Fruit fly (Drosophila melanogaster) whole organism, embryonic: ENCODE measurements around the gene SNRPG.

Experiments
- Antp ChIP-seq: fragments of 200-800 bp; sonication (Bioruptor generic); optimal IDR thresholded peaks from 3 replicates; lab custom pipeline; 2016; ENCODE audit warnings: missing biosample characterization, missing genetic modification characterization
- Atf-2 ChIP-seq: fragments of 200-800 bp; sonication (Bioruptor generic); optimal IDR thresholded peaks from 2 replicates; lab custom pipeline; 2016; ENCODE audit warnings: missing biosample characterization, missing genetic modification characterization
- CG12219 ChIP-seq: fragments of 200-800 bp; sonication (Bioruptor generic); optimal IDR thresholded peaks from 3 replicates; lab custom pipeline; 2018; ENCODE audit warnings: missing biosample characterization, mild to moderate bottlenecking, missing genetic modification characterization
- CG14860 ChIP-seq: fragments of 200-800 bp; sonication (Bioruptor generic); IDR thresholded peaks from 3 replicates; pipeline ENCODE4 v1.3.6; 2022; ENCODE audit warnings: missing biosample characterization, missing genetic modification characterization; ENCODE audit not compliant: partially characterized antibody
- CG15011 ChIP-seq: fragments of 200-800 bp; sonication (Bioruptor generic); optimal IDR thresholded peaks from 3 replicates; lab custom pipeline; 2018; ENCODE audit warnings: missing biosample characterization, mild to moderate bottlenecking, missing genetic modification characterization
- CG15514 ChIP-seq: fragments of 200-800 bp; sonication (Bioruptor generic); optimal IDR thresholded peaks from 3 replicates; lab custom pipeline; 2017; ENCODE audit warnings: missing biosample characterization, missing genetic modification characterization, mild to moderate bottlenecking, moderate library complexity, missing genetic modification reagents
- CG1602 ChIP-seq: fragments of 200-800 bp; sonication (Bioruptor generic); optimal IDR thresholded peaks from 3 replicates; lab custom pipeline; 2016; ENCODE audit warnings: missing biosample characterization, missing genetic modification characterization
- CG16815 ChIP-seq: fragments of 200-800 bp; sonication (Bioruptor generic); optimal IDR thresholded peaks from 3 replicates; lab custom pipeline; 2017; ENCODE audit warnings: missing biosample characterization, mild to moderate bottlenecking, missing genetic modification characterization
- CG17186 ChIP-seq: fragments of 200-800 bp; sonication (Bioruptor generic); optimal IDR thresholded peaks from 3 replicates; lab custom pipeline; 2017; ENCODE audit warnings: missing biosample characterization, missing genetic modification reagents, missing genetic modification characterization
- CG18619 ChIP-seq: fragments of 200-800 bp; sonication (Bioruptor generic); optimal IDR thresholded peaks from 3 replicates; lab custom pipeline; 2017; ENCODE audit warnings: missing biosample characterization, mild to moderate bottlenecking, missing genetic modification characterization
- CG2889 ChIP-seq: fragments of 200-800 bp; sonication (Bioruptor generic); IDR thresholded peaks from 3 replicates; pipeline ENCODE4 v1.3.6; 2022; ENCODE audit warnings: missing biosample characterization, missing genetic modification characterization
- CG3726 ChIP-seq: fragments of 200-800 bp; sonication (Bioruptor generic); IDR thresholded peaks from 3 replicates; pipeline ENCODE4, ENCODE4 v1.3.6; 2022; ENCODE audit warnings: missing biosample characterization, missing genetic modification characterization
- CG3847 ChIP-seq: fragments of 200-800 bp; sonication (Bioruptor generic); IDR thresholded peaks from 2 replicates; pipeline ENCODE4 v1.3.6; 2022; ENCODE audit warnings: missing biosample characterization, missing genetic modification characterization
- CG42726 ChIP-seq: fragments of 200-800 bp; sonication (Bioruptor generic); IDR thresholded peaks from 2 replicates; pipeline ENCODE4 v1.3.6; 2022; ENCODE audit warnings: missing biosample characterization, missing genetic modification characterization; ENCODE audit not compliant: partially characterized antibody
- CG4617 ChIP-seq: fragments of 200-800 bp; sonication (Bioruptor generic); optimal IDR thresholded peaks from 3 replicates; lab custom pipeline; 2016; ENCODE audit warnings: missing biosample characterization, missing genetic modification characterization, borderline replicate concordance
- CG4730 ChIP-seq: fragments of 200-800 bp; sonication (Bioruptor generic); IDR thresholded peaks from 2 replicates; pipeline ENCODE4 v1.3.6; 2022; ENCODE audit warnings: missing biosample characterization, missing genetic modification characterization
- CG7271 ChIP-seq: fragments of 200-800 bp; sonication (Bioruptor generic); optimal IDR thresholded peaks from 2 replicates; lab custom pipeline; 2018; ENCODE audit warnings: missing biosample characterization, mild to moderate bottlenecking, missing genetic modification characterization, moderate library complexity
- CG7786 ChIP-seq: fragments of 200-800 bp; sonication (Bioruptor generic); optimal IDR thresholded peaks from 2 replicates; lab custom pipeline; 2016; ENCODE audit warnings: missing biosample characterization, missing genetic modification characterization
- CG8290 ChIP-seq, 3 experiments: fragments of 200-800 bp; sonication (Bioruptor generic); optimal IDR thresholded peaks; 2 replicates each; lab custom pipeline; 2016 to 2019; ENCODE audit warnings: missing biosample characterization in 3 of 3, missing genetic modification characterization in 3 of 3, mild to moderate bottlenecking in 2 of 3, moderate library complexity in 1 of 3
- CG9609 ChIP-seq: fragments of 200-800 bp; sonication (Bioruptor generic); optimal IDR thresholded peaks from 3 replicates; lab custom pipeline; 2016; ENCODE audit warnings: missing biosample characterization, missing genetic modification characterization
- CG9817 ChIP-seq: fragments of 200-800 bp; sonication (Bioruptor generic); optimal IDR thresholded peaks from 2 replicates; lab custom pipeline; 2018; ENCODE audit warnings: missing biosample characterization, mild to moderate bottlenecking, missing genetic modification characterization, moderate library complexity
- CG9876 ChIP-seq: fragments of 200-800 bp; sonication (Bioruptor generic); optimal IDR thresholded peaks from 2 replicates; lab custom pipeline; 2016; ENCODE audit warnings: missing biosample characterization, missing genetic modification characterization
- CTCF ChIP-seq: fragments of 200-800 bp; sonication (Bioruptor generic); optimal IDR thresholded peaks from 2 replicates; lab custom pipeline; 2017; ENCODE audit warnings: missing biosample characterization, mild to moderate bottlenecking, missing genetic modification characterization, moderate library complexity
- CkIIα-i1 ChIP-seq: fragments of 200-800 bp; sonication (Bioruptor generic); IDR thresholded peaks from 2 replicates; pipeline ENCODE4 v1.3.6; 2022; ENCODE audit warnings: missing biosample characterization, missing genetic modification characterization
- Dfd ChIP-seq, 2 experiments: fragments of >200 bp; optimal IDR thresholded peaks; 2 replicates each; lab custom pipeline; 2017; ENCODE audit warnings: missing biosample characterization in 2 of 2, missing genetic modification characterization in 2 of 2
- Fer3 ChIP-seq: fragments of 200-800 bp; sonication (Bioruptor generic); optimal IDR thresholded peaks from 2 replicates; lab custom pipeline; 2018; ENCODE audit warnings: missing biosample characterization, mild to moderate bottlenecking, missing genetic modification characterization, moderate library complexity
- Gug ChIP-seq: fragments of 200-800 bp; sonication (Bioruptor generic); IDR thresholded peaks from 4 replicates; pipeline ENCODE4 v1.3.6; 2022; ENCODE audit warnings: missing biosample characterization, missing genetic modification characterization
- H2.0 ChIP-seq: fragments of 200-800 bp; sonication (Bioruptor generic); IDR thresholded peaks from 2 replicates; pipeline ENCODE4 v1.3.6; 2022; ENCODE audit warnings: missing biosample characterization, missing genetic modification characterization
- Hr51 ChIP-seq, 2 experiments: fragments of 200-800 bp; sonication (Bioruptor generic); optimal IDR thresholded peaks; 2 replicates in 1 of 2; 3 replicates in 1 of 2; lab custom pipeline; 2016 to 2018; ENCODE audit warnings: missing biosample characterization in 2 of 2, missing genetic modification characterization in 2 of 2, mild to moderate bottlenecking in 1 of 2, moderate library complexity in 1 of 2
- Jarid2 ChIP-seq: fragments of 200-800 bp; sonication (Bioruptor generic); optimal IDR thresholded peaks from 3 replicates; lab custom pipeline; 2017; ENCODE audit warnings: mild to moderate bottlenecking, missing biosample characterization, missing genetic modification reagents, missing genetic modification characterization
- Nf-YB ChIP-seq: fragments of 200-800 bp; sonication (Bioruptor generic); optimal IDR thresholded peaks from 3 replicates; lab custom pipeline; 2019; ENCODE audit warnings: missing biosample characterization, mild to moderate bottlenecking, missing genetic modification characterization, moderate library complexity
- Nf-YC ChIP-seq: fragments of 200-800 bp; optimal IDR thresholded peaks from 3 replicates; lab custom pipeline; 2019; ENCODE audit warnings: missing biosample characterization, mild to moderate bottlenecking, missing genetic modification characterization, moderate library complexity
- Xrp1 ChIP-seq: fragments of 200-800 bp; sonication (Bioruptor generic); IDR thresholded peaks from 2 replicates; pipeline ENCODE4 v1.3.6; 2022; ENCODE audit warnings: missing biosample characterization, missing genetic modification characterization
- bsh ChIP-seq, 2 experiments: fragments of 200-800 bp; sonication (Bioruptor generic); optimal IDR thresholded peaks; 2 replicates each; lab custom pipeline; 2017 to 2018; ENCODE audit warnings: mild to moderate bottlenecking in 2 of 2, missing biosample characterization in 2 of 2, missing genetic modification characterization in 2 of 2, moderate library complexity in 1 of 2
- crol ChIP-seq: fragments of 200-800 bp; sonication (Bioruptor generic); IDR thresholded peaks from 2 replicates; pipeline ENCODE4 v1.3.6; 2022; ENCODE audit warnings: missing biosample characterization, missing genetic modification characterization
- dmrt99B ChIP-seq: fragments of 200-800 bp; sonication (Bioruptor generic); optimal IDR thresholded peaks from 2 replicates; lab custom pipeline; 2018; ENCODE audit warnings: missing biosample characterization, mild to moderate bottlenecking, missing genetic modification characterization, moderate library complexity
- dysf ChIP-seq: fragments of 200-800 bp; sonication (Bioruptor generic); IDR thresholded peaks from 3 replicates; pipeline ENCODE4 v1.3.6; 2022; ENCODE audit warnings: missing biosample characterization, missing genetic modification characterization
- eyg ChIP-seq: fragments of 200-800 bp; sonication (Bioruptor generic); optimal IDR thresholded peaks from 3 replicates; lab custom pipeline; 2016; ENCODE audit warnings: missing biosample characterization, missing genetic modification characterization
- fd102C ChIP-seq: fragments of 200-800 bp; sonication (Bioruptor generic); optimal IDR thresholded peaks from 2 replicates; lab custom pipeline; 2018; ENCODE audit warnings: missing biosample characterization, mild to moderate bottlenecking, missing genetic modification characterization, moderate library complexity
- ftz-f1 ChIP-seq: fragments of 200-800 bp; sonication (Bioruptor generic); optimal IDR thresholded peaks from 2 replicates; lab custom pipeline; 2016; ENCODE audit warnings: missing biosample characterization, missing genetic modification characterization
- gce ChIP-seq: fragments of 200-800 bp; sonication (Bioruptor generic); IDR thresholded peaks from 3 replicates; pipeline ENCODE4 v1.3.6; 2022; ENCODE audit warnings: missing biosample characterization, missing genetic modification characterization
- h ChIP-seq: fragments of >200 bp; optimal IDR thresholded peaks from 2 replicates; lab custom pipeline; 2017
- her ChIP-seq: fragments of 200-800 bp; sonication (Bioruptor generic); optimal IDR thresholded peaks from 2 replicates; lab custom pipeline; 2016; ENCODE audit warnings: missing biosample characterization, missing genetic modification characterization
- hth ChIP-seq: fragments of >200 bp; optimal IDR thresholded peaks from 2 replicates; lab custom pipeline; 2017; ENCODE audit warnings: inconsistent platforms
- pan ChIP-seq, 4 experiments: fragments of >200 bp in 3 of 4; fragments of 200-800 bp in 1 of 4; sonication (Bioruptor generic) in 1 of 4; optimal IDR thresholded peaks in 3 of 4; IDR thresholded peaks in 1 of 4; 2 replicates each; pipeline versions ENCODE4 v1.3.6 to Lab custom; 2017 to 2022; ENCODE audit warnings: missing biosample characterization in 2 of 4, missing genetic modification characterization in 2 of 4, mixed read lengths in 1 of 4
- peb ChIP-seq: fragments of 200-800 bp; sonication (Bioruptor generic); IDR thresholded peaks from 2 replicates; pipeline ENCODE4 v1.3.6; 2022; ENCODE audit warnings: missing biosample characterization, missing genetic modification characterization
- ro ChIP-seq: fragments of 200-800 bp; sonication (Bioruptor generic); IDR thresholded peaks from 2 replicates; pipeline ENCODE4 v1.3.6; 2022; ENCODE audit warnings: missing biosample characterization, missing genetic modification characterization
- tup ChIP-seq: fragments of 200-800 bp; sonication (Bioruptor generic); optimal IDR thresholded peaks from 2 replicates; lab custom pipeline; 2016; ENCODE audit warnings: missing biosample characterization, mild to moderate bottlenecking, missing genetic modification characterization, moderate library complexity
- tx ChIP-seq: fragments of 200-800 bp; sonication (Bioruptor generic); optimal IDR thresholded peaks from 2 replicates; lab custom pipeline; 2016; ENCODE audit warnings: missing biosample characterization, missing genetic modification characterization

SNRPG gene

dm6 chrX:16650078-16651063 lies 10.2 kb upstream of the SNRPG start (continued):
- no peak for TF ChIP-seq Jarid2 (GFP tag; lab: Kevin White, UChicago)
- TF ChIP-seq Gug, result no peak
- TF ChIP-seq CG8290 (GFP tag; optimal IDR thresholded peaks at IDR 0.05; lab: Kevin White, UChicago), result no peak
- peak in 1 of 2 experiments; percentile 15 for TF ChIP-seq CG8290 (tag; optimal IDR thresholded peaks at IDR 0.05; lab: Kevin White, UChicago)
- peak; percentile 64 for TF ChIP-seq dmrt99B (tag; lab: Kevin White, UChicago)
- TF ChIP-seq CTCF (GFP tag; lab: Kevin White, UChicago), result peak; percentile 22
- TF ChIP-seq CG16815 (GFP tag; lab: Kevin White, UChicago), result no peak
- TF ChIP-seq CG42726, result no peak
- TF ChIP-seq CG15011 (GFP tag; lab: Kevin White, UChicago), result no peak
- TF ChIP-seq ftz-f1 (GFP tag; lab: Kevin White, UChicago), result peak; percentile 10
- TF ChIP-seq Dfd (GFP tag; optimal IDR thresholded peaks at IDR 0.05; lab: Kevin White, UChicago), result no peak
- TF ChIP-seq CG9876 (GFP tag; lab: Kevin White, UChicago), result no peak
- peak; percentile 85 for TF ChIP-seq Antp (GFP tag; lab: Kevin White, UChicago)
- no peak for TF ChIP-seq Nf-YB (GFP tag; lab: Kevin White, UChicago)
- no peak for TF ChIP-seq CG17186 (GFP tag; lab: Kevin White, UChicago)
- TF ChIP-seq eyg (GFP tag; lab: Kevin White, UChicago), result peak; percentile 36
- TF ChIP-seq dysf, result peak; percentile 80
- TF ChIP-seq CG1602 (GFP tag; lab: Kevin White, UChicago), result no peak
- no peak for TF ChIP-seq ro (GFP tag; lab: Robert Waterston, UW)
- TF ChIP-seq Hr51 (GFP tag; optimal IDR thresholded peaks at IDR 0.05; lab: Kevin White, UChicago), result peak in 1 of 2 experiments; percentile 59
- TF ChIP-seq CG14860 (GFP tag; lab: Robert Waterston, UW), result no peak
- no peak for TF ChIP-seq CG15514 (GFP tag; lab: Kevin White, UChicago)
- TF ChIP-seq CG3726 (GFP tag; lab: Robert Waterston, UW), result no peak
- TF ChIP-seq tup (GFP tag; lab: Kevin White, UChicago), result no peak
- TF ChIP-seq CG2889 (GFP tag; lab: Robert Waterston, UW), result no peak
- no peak for TF ChIP-seq CG12219 (GFP tag; lab: Kevin White, UChicago)
- TF ChIP-seq fd102C, result no peak
- no peak for TF ChIP-seq bsh (GFP tag; optimal IDR thresholded peaks at IDR 0.05; lab: Kevin White, UChicago)
- TF ChIP-seq CG4730, result no peak
- no peak for TF ChIP-seq CG9609 (GFP tag; lab: Kevin White, UChicago)
- TF ChIP-seq CkIIα-i1 (GFP tag; lab: Robert Waterston, UW), result no peak
- no peak for TF ChIP-seq crol (GFP tag; lab: Robert Waterston, UW)
- TF ChIP-seq Atf-2 (GFP tag; lab: Kevin White, UChicago), result no peak
- TF ChIP-seq Nf-YC, result no peak
- no peak for TF ChIP-seq h
- TF ChIP-seq Fer3 (tag; lab: Kevin White, UChicago), result no peak
- no peak for TF ChIP-seq CG7271 (tag; lab: Kevin White, UChicago)
- TF ChIP-seq hth (lab: Kevin White, UChicago), result no peak
- peak; percentile 40; the same call in 1 of the 3 replicates for TF ChIP-seq gce (GFP tag; lab: Robert Waterston, UW)
- no peak for TF ChIP-seq tx (GFP tag; lab: Kevin White, UChicago)
- TF ChIP-seq CG18619 (GFP tag; lab: Kevin White, UChicago), result no peak
- TF ChIP-seq CG3847 (GFP tag; lab: Robert Waterston, UW), result no peak
- TF ChIP-seq CG9817 (tag; lab: Kevin White, UChicago), result no peak
- TF ChIP-seq her (GFP tag; lab: Kevin White, UChicago), result no peak
- peak; percentile 66 for TF ChIP-seq Xrp1 (GFP tag; lab: Robert Waterston, UW)
- no peak for TF ChIP-seq H2.0
- no peak for TF ChIP-seq CG4617 (GFP tag; lab: Kevin White, UChicago)
- TF ChIP-seq CG7786, result no peak
- no peak for TF ChIP-seq peb (GFP tag; lab: Robert Waterston, UW)
- no peak for TF ChIP-seq pan (optimal IDR thresholded peaks at IDR 0.05; lab: Kevin White, UChicago)
- TF ChIP-seq pan (GFP tag; optimal IDR thresholded peaks at IDR 0.05 in 1 of 2, IDR thresholded peaks at IDR 0.05 in 1 of 2), result peak in 1 of 2 experiments; percentile 83
